Worm (Caenorhabditis elegans): Measurements from ENCODE around the gene W06D11.5.

The W06D11.5 gene

ce11 chrX:12331795-12332194 lies 31.9 kb downstream of the W06D11.5 start, which contains the start of gene srd-46:
Gene srd-46, plus strand, starts transcription at chrX:12332095.
- TF ChIP-seq nfya-1 (tag; optimal IDR thresholded peaks at IDR 0.05; ENCODE audit: borderline replicate concordance, insufficient read depth): no peak
- TF ChIP-seq lin-35 (GFP tag; optimal IDR thresholded peaks at IDR 0.05): no peak
- TF ChIP-seq snpc-1.3 (tag; optimal IDR thresholded peaks at IDR 0.05; ENCODE audit: insufficient read depth): no peak
- no peak for TF ChIP-seq ceh-100 (GFP tag; IDR thresholded peaks at IDR 0.05)
- no peak for TF ChIP-seq aptf-2 (GFP tag; conservative IDR thresholded peaks at IDR 0.05)
- TF ChIP-seq B0261.1 (tag; optimal IDR thresholded peaks at IDR 0.05): no peak
- TF ChIP-seq nhr-80 (tag; optimal IDR thresholded peaks at IDR 0.05): no peak
- TF ChIP-seq sea-2 (GFP tag; IDR thresholded peaks at IDR 0.05): no peak
- TF ChIP-seq hlh-26 (GFP tag; conservative IDR thresholded peaks at IDR 0.05): no peak

ce11 chrX:12333479-12333878 lies 33.5 kb downstream of the W06D11.5 start, which contains the start of gene srd-47:
Gene srd-47, plus strand, starts transcription at chrX:12333642.
- TF ChIP-seq K11D2.4 (GFP tag; IDR thresholded peaks at IDR 0.05): no peak
- TF ChIP-seq madf-3 (GFP tag; IDR thresholded peaks at IDR 0.05): no peak
- no peak for TF ChIP-seq dpl-1 (GFP tag; optimal IDR thresholded peaks at IDR 0.05)
- no peak for TF ChIP-seq bed-2 (GFP tag; IDR thresholded peaks at IDR 0.05)
- TF ChIP-seq F33H1.4 (GFP tag; IDR thresholded peaks at IDR 0.05): no peak
- TF ChIP-seq tbx-9 (tag; optimal IDR thresholded peaks at IDR 0.05; ENCODE audit: borderline replicate concordance): no peak
- TF ChIP-seq zfh-2 (GFP tag; conservative IDR thresholded peaks at IDR 0.05): no peak
- no peak for TF ChIP-seq rpc-1 (optimal IDR thresholded peaks at IDR 0.05)
- no peak for TF ChIP-seq rpc-1 (tag; optimal IDR thresholded peaks at IDR 0.05)
- no peak for TF ChIP-seq ztf-18 (tag; optimal IDR thresholded peaks at IDR 0.05)
- no peak for TF ChIP-seq hsf-1 (GFP tag; IDR thresholded peaks at IDR 0.05)
- TF ChIP-seq zim-3 (tag; optimal IDR thresholded peaks at IDR 0.05): no peak
- TF ChIP-seq sdz-38 (tag; optimal IDR thresholded peaks at IDR 0.05): no peak
- TF ChIP-seq F22D6.2 (tag; optimal IDR thresholded peaks at IDR 0.05): no peak
- no peak for TF ChIP-seq unc-62 (GFP tag; optimal IDR thresholded peaks at IDR 0.05)
- no peak for TF ChIP-seq nfya-2 (GFP tag; IDR thresholded peaks at IDR 0.05)

- TF ChIP-seq cebp-1 (GFP tag; IDR thresholded peaks at IDR 0.05) (no peak), cebp-1 (tag; optimal IDR thresholded peaks at IDR 0.05) (no peak), mcd-1 (GFP tag; IDR thresholded peaks at IDR 0.05) (no peak), Y53F4B.3 (GFP tag; IDR thresholded peaks at IDR 0.05) (no peak), lin-54 (GFP tag; optimal IDR thresholded peaks at IDR 0.05) (no peak), attf-3 (GFP tag; conservative IDR thresholded peaks at IDR 0.05) (no peak), let-607 (tag; optimal IDR thresholded peaks at IDR 0.05) (no peak), let-526 (GFP tag; IDR thresholded peaks at IDR 0.05) (no peak), rcor-1 (GFP tag; IDR thresholded peaks at IDR 0.05) (no peak)
These were observed 35.9 kb downstream of the W06D11.5 start, which contains the start of gene srd-48 for ce11 chrX:12335808-12336207. Gene srd-48, plus strand, starts transcription at chrX:12336108.

ce11 chrX:12337846-12338490 lies 38.0 kb downstream of the W06D11.5 start, which contains the start of gene srd-44:
Gene srd-44, plus strand, starts transcription at chrX:12338440.
- 0 out of 2 replicates have a peak, but pooled peaks have one; percentile 22 for TF ChIP-seq ztf-6 (GFP tag; IDR thresholded peaks at IDR 0.05)
- TF ChIP-seq ztf-25 (GFP tag; IDR thresholded peaks at IDR 0.05): 0 out of 2 replicates have a peak, but pooled peaks have one; percentile 76
- TF ChIP-seq nhr-90 (tag; optimal IDR thresholded peaks at IDR 0.05): peak; percentile 58
- TF ChIP-seq madf-10 (tag; optimal IDR thresholded peaks at IDR 0.05): peak; percentile 36
- TF ChIP-seq B0035.1 (tag; optimal IDR thresholded peaks at IDR 0.05): peak; percentile 16
- peak; percentile 86 for TF ChIP-seq lin-26 (GFP tag; IDR thresholded peaks at IDR 0.05)
- TF ChIP-seq snpc-3.4 (tag; optimal IDR thresholded peaks at IDR 0.05): peak; percentile 40
- TF ChIP-seq snpc-4 (GFP tag; optimal IDR thresholded peaks at IDR 0.05): peak; percentile 56
- no peak for TF ChIP-seq snpc-4 (tag; optimal IDR thresholded peaks at IDR 0.05)
- peak; percentile 48 for TF ChIP-seq mxl-1 (tag; optimal IDR thresholded peaks at IDR 0.05)
- 0 out of 2 replicates have a peak, but pooled peaks have one; percentile 45 for TF ChIP-seq nfyb-1 (GFP tag; IDR thresholded peaks at IDR 0.05)
- peak; percentile 26 for TF ChIP-seq hrde-1 (tag; optimal IDR thresholded peaks at IDR 0.05; ENCODE audit: borderline replicate concordance)
